Fruit fly (Drosophila melanogaster) Kc167 (cell line): ENCODE data around the gene Mis12.

Experiments used
- Myc ChIP-seq: fragments of >200 bp; optimal IDR thresholded peaks from 2 replicates; lab custom pipeline; 2017; ENCODE audit warnings: missing external identifiers
- Sin3A ChIP-seq: fragments of >200 bp; optimal IDR thresholded peaks from 2 replicates; lab custom pipeline; 2018; ENCODE audit warnings: missing external identifiers
- h ChIP-seq: fragments of >200 bp; optimal IDR thresholded peaks from 3 replicates; lab custom pipeline; 2018; ENCODE audit warnings: missing external identifiers
- insv ChIP-seq: fragments of >200 bp; optimal IDR thresholded peaks from 3 replicates; lab custom pipeline; 2018; ENCODE audit warnings: missing external identifiers
- psq ChIP-seq: fragments of >200 bp; optimal IDR thresholded peaks from 2 replicates; lab custom pipeline; 2017; ENCODE audit warnings: missing external identifiers
- ttk ChIP-seq: sonication (Bioruptor generic); optimal IDR thresholded peaks from 2 replicates; lab custom pipeline; 2017; ENCODE audit warnings: missing external identifiers

Gene Mis12

DNA sequence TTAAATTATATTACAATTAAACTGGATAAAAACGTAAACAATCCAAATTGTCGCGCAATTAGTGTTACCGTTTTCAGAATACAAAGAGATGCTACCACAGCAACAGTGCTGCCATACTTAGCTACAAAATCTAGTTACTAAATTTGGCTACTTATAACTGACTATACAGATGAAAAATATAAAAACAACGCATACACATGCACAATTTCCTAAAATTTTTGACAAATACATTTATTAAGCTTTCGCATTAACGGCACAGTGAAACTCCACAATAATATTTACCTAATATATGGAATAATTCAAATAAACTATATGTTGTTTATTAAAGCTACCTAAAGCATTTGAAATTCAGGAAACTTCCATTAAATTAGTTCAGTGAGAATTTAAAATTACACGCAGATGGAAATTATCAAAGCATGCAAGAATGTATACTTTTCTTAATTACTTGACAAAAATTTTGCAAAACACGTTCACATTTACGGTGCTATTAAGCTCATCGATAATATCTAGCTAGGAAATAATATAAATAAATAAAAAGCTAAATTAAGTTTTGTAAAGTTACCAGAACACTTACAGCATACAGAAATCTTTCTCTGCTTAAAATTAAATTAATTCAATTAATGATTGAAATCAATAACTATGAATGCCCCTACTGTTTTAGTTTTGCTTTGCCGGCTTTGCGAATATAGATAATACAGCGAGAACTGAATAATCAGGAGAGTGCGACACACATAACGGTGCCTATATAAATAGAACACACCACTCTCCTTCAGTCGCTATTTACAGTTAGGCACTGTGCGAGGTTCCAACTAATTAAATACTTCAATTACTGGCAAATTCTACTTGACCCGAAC, at the start of gene Mis12, which contains the start of gene CG9953:
TSS of gene Mis12 (minus strand) at position 88 of the 854 bp plus-strand sequence.
TSS of gene CG9953 (plus strand) at position 698 of the 854 bp plus-strand sequence.
- TF ChIP-seq ttk (lab: Kevin White, UChicago) (no peak), h (lab: Kevin White, UChicago) (no peak), psq (no peak), insv (lab: Kevin White, UChicago) (no peak), Myc (lab: Kevin White, UChicago) (no peak), Sin3A (lab: Kevin White, UChicago) (no peak)

DNA sequence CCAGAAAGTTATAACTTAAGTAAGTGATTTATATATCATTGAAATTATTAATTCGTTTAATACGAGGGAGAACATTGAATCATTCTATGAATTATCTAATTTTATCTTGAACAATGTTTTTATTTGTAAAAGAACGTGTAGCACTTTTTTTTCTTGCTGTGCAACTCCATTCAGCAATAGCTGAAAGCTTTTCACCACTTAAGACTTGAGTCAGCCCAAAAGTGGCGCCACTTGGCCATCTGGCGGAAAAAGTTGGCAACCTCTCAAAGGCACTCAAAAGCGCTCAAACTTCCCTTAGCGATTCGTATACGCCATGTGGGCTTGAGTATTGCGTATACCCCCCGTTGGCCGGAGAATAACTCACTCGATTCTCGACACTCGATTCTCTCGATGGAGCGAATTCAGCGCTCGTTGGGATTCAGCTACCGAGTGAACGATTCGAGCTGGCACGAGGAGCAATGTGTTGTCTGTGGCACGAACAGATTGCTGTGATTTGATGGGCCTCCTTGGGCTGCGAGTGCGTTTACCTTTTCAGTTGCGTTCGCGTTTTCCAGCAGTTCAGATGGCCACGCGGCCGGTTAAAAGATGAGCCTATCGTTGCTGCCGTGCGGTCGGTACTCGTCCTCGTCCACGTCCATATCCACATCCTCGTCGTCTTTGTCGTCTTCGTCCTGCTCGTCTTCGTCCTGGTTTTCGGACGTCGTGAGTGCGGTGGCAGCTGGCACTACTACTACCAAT, 44.9 kb upstream of the Mis12 start:
- TF ChIP-seq psq = no peak
- TF ChIP-seq ttk (lab: Kevin White, UChicago) = no peak
- no peak for TF ChIP-seq Myc (lab: Kevin White, UChicago)
- TF ChIP-seq Sin3A (lab: Kevin White, UChicago) = no peak
- no peak for TF ChIP-seq insv (lab: Kevin White, UChicago)
- no peak for TF ChIP-seq h (lab: Kevin White, UChicago)

DNA sequence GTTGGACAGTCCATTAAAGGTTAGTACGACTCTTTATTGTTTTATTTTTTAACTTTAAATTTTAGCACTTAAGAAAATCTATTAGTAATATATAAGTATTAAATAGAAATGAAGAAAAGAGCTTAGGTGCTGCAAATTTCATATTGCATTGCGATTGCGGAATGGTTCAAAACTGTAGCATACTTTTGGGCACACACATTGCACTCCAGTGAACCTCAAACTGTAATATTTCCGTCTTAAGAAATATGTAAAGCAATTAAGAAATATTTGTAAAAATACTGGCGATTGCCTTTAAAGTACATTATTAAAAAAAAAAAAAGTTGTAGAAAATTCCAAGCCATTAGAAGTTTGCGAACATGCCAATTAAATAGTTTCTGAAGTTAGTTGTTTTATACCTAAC, 43.4 kb upstream of the Mis12 start:
- TF ChIP-seq psq = no peak
- no peak for TF ChIP-seq Sin3A (lab: Kevin White, UChicago)
- no peak for TF ChIP-seq Myc (lab: Kevin White, UChicago)

- TF ChIP-seq Myc (lab: Kevin White, UChicago) = no peak
- TF ChIP-seq insv (lab: Kevin White, UChicago) = no peak
- TF ChIP-seq psq = no peak
- TF ChIP-seq ttk (lab: Kevin White, UChicago) = no peak
- no peak for TF ChIP-seq Sin3A (lab: Kevin White, UChicago)
- TF ChIP-seq h (lab: Kevin White, UChicago) = no peak
Measured at dm6 chr3L:7009886-7010285, 41.0 kb upstream of the Mis12 start.

DNA sequence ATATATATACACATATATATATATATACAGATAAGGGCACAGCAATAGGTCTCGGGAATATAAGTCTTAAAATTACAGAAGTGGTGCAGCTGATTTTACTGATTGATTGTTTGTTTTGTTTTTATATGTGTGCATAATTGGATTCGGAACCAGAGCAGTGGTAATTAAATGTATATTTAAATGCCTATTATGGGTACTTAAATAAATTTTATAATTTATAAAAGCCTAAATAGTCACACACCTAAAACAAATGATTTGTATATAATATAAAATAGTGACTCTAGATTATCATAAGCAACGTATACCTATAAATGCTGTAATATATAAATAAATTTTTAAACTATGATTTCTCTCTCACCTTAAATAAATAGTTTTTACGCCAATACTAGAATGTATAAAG, 40.6 kb upstream of the Mis12 start:
- no peak for TF ChIP-seq Myc (lab: Kevin White, UChicago)
- TF ChIP-seq h (lab: Kevin White, UChicago) = no peak
- TF ChIP-seq psq = no peak
- no peak for TF ChIP-seq ttk (lab: Kevin White, UChicago)
- no peak for TF ChIP-seq insv (lab: Kevin White, UChicago)
- no peak for TF ChIP-seq Sin3A (lab: Kevin White, UChicago)

- TF ChIP-seq Sin3A (lab: Kevin White, UChicago) (no peak), insv (lab: Kevin White, UChicago) (no peak), ttk (lab: Kevin White, UChicago) (no peak), h (lab: Kevin White, UChicago) (no peak), psq (no peak), Myc (lab: Kevin White, UChicago) (no peak)
Measured at dm6 chr3L:7008351-7008750, 39.5 kb upstream of the Mis12 start.

- no peak for TF ChIP-seq psq
Measured at dm6 chr3L:7006421-7006820, 37.6 kb upstream of the Mis12 start.

DNA sequence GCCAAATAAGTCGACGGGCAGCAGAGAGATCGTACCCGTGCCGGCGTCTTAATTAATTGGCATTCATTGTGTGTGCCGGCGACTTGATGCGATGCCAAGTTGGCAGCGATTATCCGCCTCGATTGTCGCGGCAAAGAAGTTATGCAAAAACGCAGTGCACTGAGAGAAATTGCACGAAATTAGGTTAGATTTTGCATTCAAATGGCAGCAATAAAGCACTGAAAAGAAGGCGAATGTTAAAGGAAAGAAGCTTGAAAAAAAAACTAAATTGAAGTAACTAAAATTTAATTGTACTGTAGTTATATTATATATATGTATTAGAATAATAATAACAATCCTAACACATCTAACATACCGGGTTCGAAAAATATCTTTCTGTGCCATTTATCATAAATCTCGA, 34.3 kb upstream of the Mis12 start:
- no peak for TF ChIP-seq h (lab: Kevin White, UChicago)
- TF ChIP-seq insv (lab: Kevin White, UChicago) = no peak
- no peak for TF ChIP-seq Myc (lab: Kevin White, UChicago)
- TF ChIP-seq psq = no peak
- no peak for TF ChIP-seq Sin3A (lab: Kevin White, UChicago)
- TF ChIP-seq ttk (lab: Kevin White, UChicago) = no peak

DNA sequence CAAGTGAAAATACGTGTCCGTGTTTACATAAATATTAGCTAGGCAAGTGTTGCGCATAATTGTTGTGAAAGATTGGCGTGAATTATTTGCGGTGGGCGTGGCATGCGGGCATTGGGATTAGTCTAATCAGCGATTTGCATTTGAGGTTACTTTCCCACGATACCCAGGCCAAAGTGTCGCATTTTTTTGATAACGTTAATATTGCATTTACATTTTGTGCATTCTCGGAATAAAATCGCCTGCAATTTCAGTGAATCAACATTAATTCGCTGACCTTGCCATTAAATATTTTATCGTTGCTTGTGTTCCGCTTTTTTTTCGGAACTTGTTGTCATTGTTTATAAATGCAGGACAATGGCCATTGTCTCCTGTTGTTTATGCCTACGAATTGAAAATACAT, 33.5 kb upstream of the Mis12 start:
- TF ChIP-seq ttk (lab: Kevin White, UChicago) = no peak
- TF ChIP-seq Myc (lab: Kevin White, UChicago) = no peak

DNA sequence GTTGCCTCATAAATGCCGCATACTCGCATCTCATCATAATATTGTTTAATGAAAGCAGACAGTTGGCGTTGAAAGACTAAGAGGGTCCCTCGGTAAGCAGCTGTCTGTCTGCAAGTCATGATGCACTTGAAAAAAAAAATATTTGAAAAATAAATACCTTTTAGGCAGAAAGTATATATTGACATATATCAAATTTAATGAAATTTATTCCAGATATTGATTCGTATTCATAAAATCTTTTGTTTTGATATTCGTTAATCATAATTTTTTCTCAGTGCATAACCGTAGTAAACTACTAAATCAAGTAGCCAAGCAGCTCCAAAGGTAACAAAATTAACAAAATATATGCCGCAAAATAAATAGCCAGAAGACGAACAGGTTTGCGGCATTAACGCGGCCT, 33.0 kb upstream of the Mis12 start:
- no peak for TF ChIP-seq h (lab: Kevin White, UChicago)
- no peak for TF ChIP-seq psq
- TF ChIP-seq Myc (lab: Kevin White, UChicago) = no peak
- TF ChIP-seq ttk (lab: Kevin White, UChicago) = no peak
- no peak for TF ChIP-seq insv (lab: Kevin White, UChicago)
- no peak for TF ChIP-seq Sin3A (lab: Kevin White, UChicago)

DNA sequence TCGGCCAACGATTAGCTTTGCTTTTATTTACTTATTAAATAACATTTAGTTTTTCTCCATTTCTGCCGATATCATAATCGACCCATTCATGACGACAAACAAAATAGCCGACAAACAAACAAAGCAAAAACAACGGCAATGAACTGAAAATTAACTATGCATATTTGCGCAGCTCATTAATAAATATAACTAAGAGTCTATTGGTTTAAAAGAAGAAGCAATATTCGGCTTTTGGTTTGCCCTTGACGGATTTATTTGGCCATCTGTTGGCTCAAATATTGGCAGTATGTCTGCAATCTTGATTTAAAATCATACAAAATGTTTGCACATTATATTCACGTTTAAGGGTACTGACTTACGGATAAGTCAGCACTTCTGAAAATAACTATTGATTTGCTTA, 31.1 kb upstream of the Mis12 start:
- TF ChIP-seq Myc (lab: Kevin White, UChicago) (no peak), ttk (lab: Kevin White, UChicago) (no peak), insv (lab: Kevin White, UChicago) (no peak), h (lab: Kevin White, UChicago) (no peak), psq (no peak), Sin3A (lab: Kevin White, UChicago) (no peak)

DNA sequence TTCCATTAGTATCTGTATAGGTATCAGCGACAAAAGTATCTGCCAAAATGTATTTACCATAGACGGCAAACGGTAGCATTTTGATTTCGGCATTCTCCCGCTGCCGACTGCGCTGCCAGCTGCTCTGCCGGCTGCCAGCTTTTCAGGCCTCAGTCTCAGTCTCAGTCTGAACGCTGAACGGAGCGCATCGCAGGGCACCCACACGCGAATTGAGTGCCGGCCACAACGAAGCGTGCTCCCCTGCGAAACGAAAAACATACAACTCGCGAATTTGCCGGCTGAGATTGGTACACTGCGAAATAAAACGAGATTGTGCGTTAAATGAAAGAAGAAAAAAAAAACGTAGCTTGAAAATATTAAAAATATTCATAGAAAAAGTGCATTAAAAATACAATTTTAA, 29.8 kb upstream of the Mis12 start, which contains the start of gene Mp:
TSS of gene Mp (plus strand) at position 152 of the 400 bp plus-strand sequence.
- no peak for TF ChIP-seq Sin3A (lab: Kevin White, UChicago)
- TF ChIP-seq insv (lab: Kevin White, UChicago) = no peak
- no peak for TF ChIP-seq psq
- no peak for TF ChIP-seq Myc (lab: Kevin White, UChicago)
- TF ChIP-seq ttk (lab: Kevin White, UChicago) = no peak
- TF ChIP-seq h (lab: Kevin White, UChicago) = no peak
